Worm (Caenorhabditis elegans) whole organism, late embryonic: ENCODE measurements around the gene C36E6.8.
"Not testable (repeated sequence)": the region's sequence is repeated elsewhere in the genome, so short reads cannot be mapped to it uniquely, and the experiment has no call there.

Experiments
- T23F11.4 ChIP-seq: fragments of 200-800 bp; sonication (Bioruptor generic); optimal IDR thresholded peaks from 2 replicates; lab custom pipeline; 2018; ENCODE audit warnings: mild to moderate bottlenecking, missing genetic modification characterization, missing compliant biosample characterization
- dmd-4 ChIP-seq: sonication (generic microtip); optimal IDR thresholded peaks from 2 replicates; lab custom pipeline; 2016; ENCODE audit warnings: borderline replicate concordance, missing genetic modification characterization, missing compliant biosample characterization
- hlh-13 ChIP-seq: fragments of 200-800 bp; sonication (Bioruptor generic); optimal IDR thresholded peaks from 2 replicates; lab custom pipeline; 2018; ENCODE audit warnings: mild to moderate bottlenecking, missing genetic modification characterization, missing compliant biosample characterization
- hlh-8 ChIP-seq: sonication (generic microtip); optimal IDR thresholded peaks from 2 replicates; lab custom pipeline; 2016; ENCODE audit warnings: missing genotype, missing genetic modification characterization, missing compliant biosample characterization
- nhr-11 ChIP-seq: fragments of 150-350 bp; optimal IDR thresholded peaks from 2 replicates; lab custom pipeline; 2014; ENCODE audit warnings: missing biosample characterization, missing genetic modification characterization
- tbx-2 ChIP-seq: sonication (generic microtip); optimal IDR thresholded peaks from 2 replicates; lab custom pipeline; 2016; ENCODE audit warnings: missing genetic modification characterization, missing compliant biosample characterization

ce11 chrX:17444683-17445082 lies 6.2 kb downstream of the C36E6.8 start:
- not testable (repeated sequence) for TF ChIP-seq nhr-11 (tag; lab: Kevin White, UChicago); T23F11.4 (GFP tag; lab: Kevin White, UChicago); hlh-8 (tag; lab: Kevin White, UChicago); hlh-13 (GFP tag; lab: Kevin White, UChicago); tbx-2 (tag; lab: Kevin White, UChicago); dmd-4 (tag; lab: Kevin White, UChicago)
